Fruit fly (Drosophila melanogaster) whole organism, embryonic: Measurements from ENCODE around the gene mthl14.

Experiments used
- Atf6 ChIP-seq: fragments of 200-800 bp; sonication (Bioruptor generic); IDR thresholded peaks from 2 replicates; pipeline ENCODE4 v1.3.6; 2022; ENCODE audit warnings: missing biosample characterization, missing genetic modification characterization
- B-H2 ChIP-seq: fragments of 200-800 bp; sonication (Bioruptor generic); optimal IDR thresholded peaks from 2 replicates; lab custom pipeline; 2018; ENCODE audit warnings: missing biosample characterization, mild to moderate bottlenecking, missing genetic modification characterization
- Blimp-1 ChIP-seq: fragments of 200-800 bp; sonication (Bioruptor generic); optimal IDR thresholded peaks from 3 replicates; lab custom pipeline; 2018; ENCODE audit warnings: missing biosample characterization, missing genetic modification characterization, mild to moderate bottlenecking, moderate library complexity, missing genetic modification reagents
- CG10366 ChIP-seq: fragments of 200-800 bp; sonication (Bioruptor generic); IDR thresholded peaks from 2 replicates; pipeline ENCODE4 v1.3.6; 2022; ENCODE audit warnings: missing biosample characterization, missing genetic modification characterization
- CG10462 ChIP-seq: fragments of 200-800 bp; sonication (Bioruptor generic); optimal IDR thresholded peaks from 2 replicates; lab custom pipeline; 2016; ENCODE audit warnings: missing biosample characterization, missing genetic modification characterization
- CG10654 ChIP-seq: fragments of 200-800 bp; sonication (Bioruptor generic); optimal IDR thresholded peaks from 2 replicates; lab custom pipeline; 2016; ENCODE audit warnings: missing biosample characterization, missing genetic modification characterization
- CG11456 ChIP-seq: fragments of 200-800 bp; sonication (Bioruptor generic); IDR thresholded peaks from 3 replicates; pipeline ENCODE4 v1.3.6; 2022; ENCODE audit warnings: missing biosample characterization, missing genetic modification characterization
- CG11696 ChIP-seq: fragments of 200-800 bp; sonication (Bioruptor generic); IDR thresholded peaks from 2 replicates; pipeline ENCODE4 v1.3.6; 2022; ENCODE audit warnings: missing biosample characterization, missing genetic modification characterization
- CG12071 ChIP-seq: fragments of 200-800 bp; sonication (Bioruptor generic); optimal IDR thresholded peaks from 3 replicates; lab custom pipeline; 2018; ENCODE audit warnings: missing biosample characterization, mild to moderate bottlenecking, missing genetic modification characterization
- CG13287 ChIP-seq: fragments of 200-800 bp; sonication (Bioruptor generic); IDR thresholded peaks from 2 replicates; pipeline ENCODE4 v1.3.6; 2022; ENCODE audit warnings: missing biosample characterization, missing genetic modification characterization; ENCODE audit not compliant: partially characterized antibody
- CG13424 ChIP-seq: fragments of 200-800 bp; sonication (Bioruptor generic); optimal IDR thresholded peaks from 2 replicates; lab custom pipeline; 2019; ENCODE audit warnings: missing biosample characterization, mild to moderate bottlenecking, missing genetic modification characterization, moderate library complexity
- CG14710 ChIP-seq: fragments of 200-800 bp; sonication (Bioruptor generic); optimal IDR thresholded peaks from 3 replicates; lab custom pipeline; 2019; ENCODE audit warnings: missing biosample characterization, mild to moderate bottlenecking, missing genetic modification characterization, moderate library complexity
- CG1529 ChIP-seq: fragments of 200-800 bp; sonication (Bioruptor generic); optimal IDR thresholded peaks from 3 replicates; lab custom pipeline; 2018; ENCODE audit warnings: missing biosample characterization, missing genetic modification characterization
- CG15514 ChIP-seq: fragments of 200-800 bp; sonication (Bioruptor generic); optimal IDR thresholded peaks from 3 replicates; lab custom pipeline; 2017; ENCODE audit warnings: missing biosample characterization, missing genetic modification characterization, mild to moderate bottlenecking, moderate library complexity, missing genetic modification reagents
- CG1602 ChIP-seq: fragments of 200-800 bp; sonication (Bioruptor generic); optimal IDR thresholded peaks from 3 replicates; lab custom pipeline; 2016; ENCODE audit warnings: missing biosample characterization, missing genetic modification characterization
- CG16863 ChIP-seq: fragments of 200-800 bp; sonication (Bioruptor generic); optimal IDR thresholded peaks from 3 replicates; lab custom pipeline; 2016; ENCODE audit warnings: missing biosample characterization, missing genetic modification characterization
- CG32772 ChIP-seq: fragments of 200-800 bp; sonication (Bioruptor generic); IDR thresholded peaks from 2 replicates; pipeline ENCODE4 v1.3.6; 2022; ENCODE audit warnings: missing biosample characterization, missing genetic modification characterization
- CG3726 ChIP-seq: fragments of 200-800 bp; sonication (Bioruptor generic); IDR thresholded peaks from 3 replicates; pipeline ENCODE4, ENCODE4 v1.3.6; 2022; ENCODE audit warnings: missing biosample characterization, missing genetic modification characterization
- CG6813 ChIP-seq: fragments of 200-800 bp; sonication (Bioruptor generic); optimal IDR thresholded peaks from 2 replicates; lab custom pipeline; 2017; ENCODE audit warnings: missing biosample characterization, missing genetic modification characterization, mild to moderate bottlenecking, moderate library complexity, missing genetic modification reagents
- CG8089 ChIP-seq: fragments of 200-800 bp; sonication (Bioruptor generic); optimal IDR thresholded peaks from 3 replicates; lab custom pipeline; 2016; ENCODE audit warnings: missing biosample characterization, missing genetic modification characterization
- Drgx ChIP-seq: fragments of 200-800 bp; sonication (Bioruptor generic); IDR thresholded peaks from 2 replicates; pipeline ENCODE4 v1.3.6; 2022; ENCODE audit warnings: missing biosample characterization, missing genetic modification characterization
- ERR ChIP-seq: fragments of 200-800 bp; sonication (Bioruptor generic); optimal IDR thresholded peaks from 2 replicates; lab custom pipeline; 2016; ENCODE audit warnings: missing biosample characterization, missing genetic modification characterization
- Hey ChIP-seq: fragments of 200-800 bp; sonication (Bioruptor generic); optimal IDR thresholded peaks from 3 replicates; lab custom pipeline; 2018; ENCODE audit warnings: missing biosample characterization, mild to moderate bottlenecking, missing genetic modification characterization
- Hmr ChIP-seq: fragments of 200-800 bp; sonication (Bioruptor generic); optimal IDR thresholded peaks from 3 replicates; lab custom pipeline; 2017; ENCODE audit warnings: mild to moderate bottlenecking, missing biosample characterization, missing genetic modification reagents, missing genetic modification characterization
- Lhr ChIP-seq: fragments of 200-800 bp; sonication (Bioruptor generic); optimal IDR thresholded peaks from 3 replicates; lab custom pipeline; 2017; ENCODE audit warnings: mild to moderate bottlenecking, missing biosample characterization, missing genetic modification reagents, missing genetic modification characterization
- Max ChIP-seq: fragments of 200-800 bp; sonication (Bioruptor generic); optimal IDR thresholded peaks from 2 replicates; lab custom pipeline; 2016; ENCODE audit warnings: missing biosample characterization, mild to moderate bottlenecking, missing genetic modification characterization
- NC2β ChIP-seq: fragments of 200-800 bp; sonication (Bioruptor generic); optimal IDR thresholded peaks from 2 replicates; lab custom pipeline; 2016; ENCODE audit warnings: missing biosample characterization, missing genetic modification characterization
- Nf-YC ChIP-seq: fragments of 200-800 bp; optimal IDR thresholded peaks from 3 replicates; lab custom pipeline; 2019; ENCODE audit warnings: missing biosample characterization, mild to moderate bottlenecking, missing genetic modification characterization, moderate library complexity
- Opbp ChIP-seq: fragments of 200-800 bp; sonication (Bioruptor generic); IDR thresholded peaks from 3 replicates; pipeline ENCODE4 v1.3.6; 2022; ENCODE audit warnings: missing biosample characterization, missing genetic modification characterization; ENCODE audit not compliant: partially characterized antibody
- Xbp1 ChIP-seq: fragments of 200-800 bp; sonication (Bioruptor generic); optimal IDR thresholded peaks from 3 replicates; lab custom pipeline; 2016; ENCODE audit warnings: missing biosample characterization, mild to moderate bottlenecking, missing genetic modification characterization
- ac ChIP-seq: fragments of 200-800 bp; sonication (Bioruptor generic); optimal IDR thresholded peaks from 3 replicates; lab custom pipeline; 2017; ENCODE audit warnings: missing biosample characterization, mild to moderate bottlenecking, missing genetic modification characterization
- amos ChIP-seq: fragments of 200-800 bp; sonication (Bioruptor generic); IDR thresholded peaks from 2 replicates; pipeline ENCODE4 v1.3.6; 2022; ENCODE audit warnings: missing biosample characterization, missing genetic modification characterization; ENCODE audit not compliant: partially characterized antibody
- ato ChIP-seq: fragments of 200-800 bp; sonication (Bioruptor generic); IDR thresholded peaks from 2 replicates; pipeline ENCODE4 v1.3.6; 2022; ENCODE audit warnings: missing biosample characterization, missing genetic modification characterization; ENCODE audit not compliant: partially characterized antibody
- bbx ChIP-seq: fragments of 200-800 bp; sonication (Bioruptor generic); IDR thresholded peaks from 2 replicates; pipeline ENCODE4 v1.3.6; 2022; ENCODE audit warnings: missing biosample characterization, missing genetic modification characterization; ENCODE audit not compliant: partially characterized antibody
- chn ChIP-seq: fragments of 200-800 bp; sonication (Bioruptor generic); optimal IDR thresholded peaks from 2 replicates; lab custom pipeline; 2016; ENCODE audit warnings: missing biosample characterization, missing genetic modification characterization
- en ChIP-seq: fragments of 200-800 bp; sonication (Bioruptor generic); optimal IDR thresholded peaks from 2 replicates; lab custom pipeline; 2016; ENCODE audit warnings: missing biosample characterization, missing genetic modification characterization
- fd102C ChIP-seq: fragments of 200-800 bp; sonication (Bioruptor generic); optimal IDR thresholded peaks from 2 replicates; lab custom pipeline; 2018; ENCODE audit warnings: missing biosample characterization, mild to moderate bottlenecking, missing genetic modification characterization, moderate library complexity
- gro ChIP-seq: fragments of 200-800 bp; sonication (Bioruptor generic); optimal IDR thresholded peaks from 2 replicates; lab custom pipeline; 2016; ENCODE audit warnings: missing biosample characterization, missing genetic modification characterization
- ham ChIP-seq: fragments of 200-800 bp; sonication (Bioruptor generic); IDR thresholded peaks from 2 replicates; pipeline ENCODE4 v1.3.6; 2022; ENCODE audit warnings: missing biosample characterization, missing genetic modification characterization
- jing ChIP-seq: fragments of 200-800 bp; sonication (Bioruptor generic); optimal IDR thresholded peaks from 2 replicates; lab custom pipeline; 2018; ENCODE audit warnings: missing biosample characterization, mild to moderate bottlenecking, missing genetic modification characterization
- lilli ChIP-seq: fragments of 200-800 bp; sonication (Bioruptor generic); optimal IDR thresholded peaks from 3 replicates; lab custom pipeline; 2016; ENCODE audit warnings: missing biosample characterization, missing genetic modification characterization
- lola ChIP-seq, 3 experiments: fragments of >200 bp in 2 of 3; fragments of 200-800 bp in 1 of 3; sonication (Bioruptor generic) in 1 of 3; optimal IDR thresholded peaks; 2 replicates each; lab custom pipeline; 2017 to 2019; ENCODE audit warnings: missing biosample characterization in 3 of 3, missing genetic modification characterization in 3 of 3, mild to moderate bottlenecking in 1 of 3, moderate library complexity in 1 of 3
- mld ChIP-seq: fragments of 200-800 bp; sonication (Bioruptor generic); IDR thresholded peaks from 3 replicates; pipeline ENCODE4 v1.3.6; 2022; ENCODE audit warnings: missing biosample characterization, missing genetic modification characterization; ENCODE audit not compliant: partially characterized antibody
- org-1 ChIP-seq: fragments of 200-800 bp; sonication (Bioruptor generic); optimal IDR thresholded peaks from 2 replicates; lab custom pipeline; 2017; ENCODE audit warnings: missing biosample characterization, missing genetic modification characterization
- pho ChIP-seq: fragments of 200-800 bp; sonication (Bioruptor generic); optimal IDR thresholded peaks from 2 replicates; lab custom pipeline; 2016; ENCODE audit warnings: missing biosample characterization, missing genetic modification characterization
- psq ChIP-seq: fragments of 200-800 bp; sonication (Bioruptor generic); optimal IDR thresholded peaks from 2 replicates; lab custom pipeline; 2017; ENCODE audit warnings: missing biosample characterization, missing genetic modification characterization
- repo ChIP-seq: fragments of 200-800 bp; sonication (Bioruptor generic); optimal IDR thresholded peaks from 2 replicates; lab custom pipeline; 2016; ENCODE audit warnings: missing biosample characterization, missing genetic modification characterization
- row ChIP-seq: fragments of 200-800 bp; sonication (Bioruptor generic); IDR thresholded peaks from 3 replicates; pipeline ENCODE4 v1.3.6; 2022; ENCODE audit warnings: missing biosample characterization, missing genetic modification characterization
- slbo ChIP-seq: fragments of 200-800 bp; sonication (Bioruptor generic); IDR thresholded peaks from 2 replicates; pipeline ENCODE4 v1.3.6; 2022; ENCODE audit warnings: missing biosample characterization, missing genetic modification characterization
- tgo ChIP-seq: fragments of 200-800 bp; sonication (Bioruptor generic); IDR thresholded peaks from 3 replicates; pipeline ENCODE4 v1.3.6; 2022; ENCODE audit warnings: missing biosample characterization, missing genetic modification characterization
- zfh1 ChIP-seq: fragments of 200-800 bp; sonication (Bioruptor generic); IDR thresholded peaks from 3 replicates; pipeline ENCODE4 v1.3.6; 2022; ENCODE audit warnings: missing biosample characterization, missing genetic modification characterization

Gene mthl14

dm6 chr3L:212520-212919 is 34.8 kb upstream of the mthl14 start, which contains the start of the genes thoc7 and Dis3l2 (continued):
- TF ChIP-seq mld (GFP tag; lab: Robert Waterston, UW) = no peak
- TF ChIP-seq CG1602 = no peak
- no peak for TF ChIP-seq lilli (GFP tag; lab: Kevin White, UChicago)
- TF ChIP-seq CG1529 (GFP tag; lab: Kevin White, UChicago) = no peak
- no peak for TF ChIP-seq CG12071
- TF ChIP-seq CG8089 (GFP tag; lab: Kevin White, UChicago) = no peak
- no peak for TF ChIP-seq Hey (tag; lab: Kevin White, UChicago)
- TF ChIP-seq tgo (GFP tag; lab: Robert Waterston, UW) = no peak
- no peak for TF ChIP-seq pho (GFP tag; lab: Kevin White, UChicago)
- no peak for TF ChIP-seq Atf6
- no peak for TF ChIP-seq repo
- no peak for TF ChIP-seq psq (GFP tag; lab: Kevin White, UChicago)
- TF ChIP-seq ERR (GFP tag; lab: Kevin White, UChicago) = no peak
- TF ChIP-seq zfh1 = no peak
- TF ChIP-seq bbx (GFP tag; lab: Robert Waterston, UW) = peak; percentile 7; the same call in 1 of the 2 replicates
- TF ChIP-seq row = 0 out of 3 replicates have a peak, but pooled peaks have one; percentile 13
- TF ChIP-seq ham (GFP tag; lab: Robert Waterston, UW) = no peak
- no peak for TF ChIP-seq CG11696
- TF ChIP-seq jing (GFP tag; lab: Kevin White, UChicago) = no peak
- TF ChIP-seq CG14710 (tag; lab: Kevin White, UChicago) = peak; percentile 16
- TF ChIP-seq Lhr (GFP tag; lab: Kevin White, UChicago) = no peak
- TF ChIP-seq CG3726 (GFP tag; lab: Robert Waterston, UW) = no peak
- TF ChIP-seq gro (GFP tag; lab: Kevin White, UChicago) = no peak
- TF ChIP-seq CG32772 (GFP tag; lab: Robert Waterston, UW) = no peak
- no peak for TF ChIP-seq CG13424
- TF ChIP-seq CG10462 (GFP tag; lab: Kevin White, UChicago) = no peak
- TF ChIP-seq CG6813 (GFP tag; lab: Kevin White, UChicago) = no peak
- TF ChIP-seq Xbp1 (GFP tag; lab: Kevin White, UChicago) = no peak
- TF ChIP-seq org-1 (GFP tag; lab: Kevin White, UChicago) = no peak
- TF ChIP-seq Blimp-1 = no peak
- no peak for TF ChIP-seq ac (GFP tag; lab: Kevin White, UChicago)
- TF ChIP-seq Opbp (GFP tag; lab: Robert Waterston, UW) = no peak
- TF ChIP-seq ato (GFP tag; lab: Robert Waterston, UW) = no peak
- TF ChIP-seq CG16863 (GFP tag; lab: Kevin White, UChicago) = no peak
- peak; percentile 42; the same call in 1 of the 2 replicates for TF ChIP-seq CG13287 (GFP tag; lab: Robert Waterston, UW)
- no peak for TF ChIP-seq CG10654 (GFP tag; lab: Kevin White, UChicago)
- no peak for TF ChIP-seq Drgx
- peak; percentile 32 for TF ChIP-seq CG15514 (GFP tag; lab: Kevin White, UChicago)
- no peak for TF ChIP-seq fd102C
- no peak for TF ChIP-seq Max (GFP tag; lab: Kevin White, UChicago)
- no peak for TF ChIP-seq NC2β (GFP tag; lab: Kevin White, UChicago)
- no peak for TF ChIP-seq Hmr (GFP tag; lab: Kevin White, UChicago)
- no peak for TF ChIP-seq B-H2 (GFP tag; lab: Kevin White, UChicago)
- TF ChIP-seq CG11456 = no peak
- no peak for TF ChIP-seq en
- TF ChIP-seq chn (GFP tag; lab: Kevin White, UChicago) = no peak
- no peak for TF ChIP-seq lola (GFP tag; optimal IDR thresholded peaks at IDR 0.05; lab: Kevin White, UChicago)
- no peak for TF ChIP-seq CG10366 (GFP tag; lab: Robert Waterston, UW)
- no peak for TF ChIP-seq Nf-YC (tag; lab: Kevin White, UChicago)
- TF ChIP-seq slbo (GFP tag; lab: Robert Waterston, UW) = no peak
- TF ChIP-seq amos (GFP tag; lab: Robert Waterston, UW) = peak; percentile 29; the same call in 1 of the 2 replicates
